Fruit fly (Drosophila melanogaster) whole organism, embryonic: ENCODE measurements around the gene gb.

ENCODE experiments used
- Aef1 ChIP-seq: fragments of 200-800 bp; sonication (Bioruptor generic); IDR thresholded peaks from 3 replicates; pipeline ENCODE4 v1.3.6; 2022; ENCODE audit warnings: missing biosample characterization, missing genetic modification characterization
- CG1024 ChIP-seq: fragments of 200-800 bp; sonication (Bioruptor generic); IDR thresholded peaks from 2 replicates; pipeline ENCODE4 v1.3.6; 2022; ENCODE audit warnings: missing biosample characterization, missing genetic modification characterization
- CG10267 ChIP-seq: fragments of 200-800 bp; sonication (Bioruptor generic); optimal IDR thresholded peaks from 2 replicates; lab custom pipeline; 2018; ENCODE audit warnings: missing biosample characterization, mild to moderate bottlenecking, missing genetic modification characterization, moderate library complexity
- CG10274 ChIP-seq: fragments of 200-800 bp; sonication (Bioruptor generic); optimal IDR thresholded peaks from 3 replicates; lab custom pipeline; 2017; ENCODE audit warnings: missing biosample characterization, mild to moderate bottlenecking, missing genetic modification characterization
- CG10543 ChIP-seq: fragments of 200-800 bp; sonication (Bioruptor generic); optimal IDR thresholded peaks from 3 replicates; lab custom pipeline; 2017; ENCODE audit warnings: missing biosample characterization, mild to moderate bottlenecking, missing genetic modification characterization, moderate library complexity
- CG11696 ChIP-seq: fragments of 200-800 bp; sonication (Bioruptor generic); IDR thresholded peaks from 2 replicates; pipeline ENCODE4 v1.3.6; 2022; ENCODE audit warnings: missing biosample characterization, missing genetic modification characterization
- CG12219 ChIP-seq: fragments of 200-800 bp; sonication (Bioruptor generic); optimal IDR thresholded peaks from 3 replicates; lab custom pipeline; 2018; ENCODE audit warnings: missing biosample characterization, mild to moderate bottlenecking, missing genetic modification characterization
- CG12942 ChIP-seq: fragments of 200-800 bp; sonication (Bioruptor generic); optimal IDR thresholded peaks from 3 replicates; lab custom pipeline; 2016; ENCODE audit warnings: missing biosample characterization, missing genetic modification characterization
- CG17385 ChIP-seq: fragments of 200-800 bp; sonication (Bioruptor generic); optimal IDR thresholded peaks from 3 replicates; lab custom pipeline; 2018; ENCODE audit warnings: missing biosample characterization, mild to moderate bottlenecking, missing genetic modification characterization
- CG17568 ChIP-seq: fragments of 200-800 bp; sonication (Bioruptor generic); optimal IDR thresholded peaks from 2 replicates; lab custom pipeline; 2018; ENCODE audit warnings: missing biosample characterization, mild to moderate bottlenecking, missing genetic modification characterization, moderate library complexity
- CG17912 ChIP-seq: fragments of 200-800 bp; sonication (Bioruptor generic); optimal IDR thresholded peaks from 2 replicates; lab custom pipeline; 2018; ENCODE audit warnings: missing biosample characterization, mild to moderate bottlenecking, missing genetic modification characterization
- CG18011 ChIP-seq: fragments of 200-800 bp; sonication (Bioruptor generic); optimal IDR thresholded peaks from 2 replicates; lab custom pipeline; 2017; ENCODE audit warnings: missing biosample characterization, missing genetic modification characterization, mild to moderate bottlenecking, moderate library complexity, missing genotype
- CG1832 ChIP-seq: fragments of 200-800 bp; sonication (Bioruptor generic); optimal IDR thresholded peaks from 2 replicates; lab custom pipeline; 2017; ENCODE audit warnings: missing biosample characterization, mild to moderate bottlenecking, missing genetic modification characterization, inconsistent platforms
- CG18476 ChIP-seq: fragments of 200-800 bp; sonication (Bioruptor generic); optimal IDR thresholded peaks from 2 replicates; lab custom pipeline; 2016; ENCODE audit warnings: missing biosample characterization, mild to moderate bottlenecking, missing genetic modification characterization
- CG2875 ChIP-seq: fragments of 200-800 bp; sonication (Bioruptor generic); optimal IDR thresholded peaks from 2 replicates; lab custom pipeline; 2017; ENCODE audit warnings: missing biosample characterization, mild to moderate bottlenecking, missing genetic modification characterization, missing genetic modification reagents
- CG30403 ChIP-seq: fragments of 200-800 bp; sonication (Bioruptor generic); optimal IDR thresholded peaks from 3 replicates; lab custom pipeline; 2016; ENCODE audit warnings: missing biosample characterization, missing genetic modification characterization
- CG33557 ChIP-seq: fragments of 200-800 bp; sonication (Bioruptor generic); optimal IDR thresholded peaks from 2 replicates; lab custom pipeline; 2019; ENCODE audit warnings: missing biosample characterization, mild to moderate bottlenecking, missing genetic modification characterization, moderate library complexity
- CG4360 ChIP-seq: fragments of 200-800 bp; sonication (Bioruptor generic); IDR thresholded peaks from 2 replicates; pipeline ENCODE4 v1.3.6; 2022; ENCODE audit warnings: missing biosample characterization, missing genetic modification characterization
- CG6765 ChIP-seq: fragments of 200-800 bp; sonication (Bioruptor generic); optimal IDR thresholded peaks from 3 replicates; lab custom pipeline; 2017; ENCODE audit warnings: missing biosample characterization, mild to moderate bottlenecking, missing genetic modification characterization
- CG7372 ChIP-seq: fragments of 200-800 bp; sonication (Bioruptor generic); IDR thresholded peaks from 2 replicates; pipeline ENCODE4 v1.3.6; 2022; ENCODE audit warnings: missing biosample characterization, missing genetic modification characterization
- CG8388 ChIP-seq: fragments of 200-800 bp; sonication (Bioruptor generic); optimal IDR thresholded peaks from 2 replicates; lab custom pipeline; 2019; ENCODE audit warnings: missing biosample characterization, mild to moderate bottlenecking, missing genetic modification characterization, moderate library complexity
- CG9727 ChIP-seq: fragments of 200-800 bp; sonication (Bioruptor generic); optimal IDR thresholded peaks from 3 replicates; lab custom pipeline; 2017; ENCODE audit warnings: missing biosample characterization, mild to moderate bottlenecking, missing genetic modification characterization
- Dref ChIP-seq: fragments of 200-800 bp; sonication (Bioruptor generic); IDR thresholded peaks from 2 replicates; pipeline ENCODE4 v1.3.6; 2022; ENCODE audit warnings: missing biosample characterization, missing genetic modification characterization
- E2f2 ChIP-seq: fragments of 200-800 bp; sonication (Bioruptor generic); IDR thresholded peaks from 2 replicates; pipeline ENCODE4 v1.3.6; 2022; ENCODE audit warnings: missing biosample characterization, missing genetic modification characterization
- Ets65A ChIP-seq: fragments of 200-800 bp; sonication (Bioruptor generic); peaks from one replicate; lab custom pipeline; 2016; ENCODE audit warnings: missing biosample characterization, missing genetic modification characterization
- Fer1 ChIP-seq: fragments of 200-800 bp; sonication (Bioruptor generic); optimal IDR thresholded peaks from 2 replicates; lab custom pipeline; 2017; ENCODE audit warnings: missing biosample characterization, mild to moderate bottlenecking, missing genetic modification characterization
- HLH3B ChIP-seq: fragments of 200-800 bp; sonication (Bioruptor generic); IDR thresholded peaks from 2 replicates; pipeline ENCODE4 v1.3.6; 2022; ENCODE audit warnings: missing biosample characterization, missing genetic modification characterization
- Hr78 ChIP-seq, 2 experiments: fragments of 200-800 bp in 1 of 2; fragments of >200 bp in 1 of 2; sonication (Bioruptor generic) in 1 of 2; optimal IDR thresholded peaks; 2 replicates each; lab custom pipeline; 2017 to 2019; ENCODE audit warnings: missing biosample characterization in 2 of 2, missing genetic modification characterization in 2 of 2, mild to moderate bottlenecking in 1 of 2, moderate library complexity in 1 of 2
- Lim3 ChIP-seq: fragments of 200-800 bp; sonication (Bioruptor generic); IDR thresholded peaks from 2 replicates; pipeline ENCODE4 v1.3.6; 2022; ENCODE audit warnings: missing biosample characterization, missing genetic modification characterization
- Oaz ChIP-seq: fragments of 200-800 bp; sonication (Bioruptor generic); IDR thresholded peaks from 2 replicates; pipeline ENCODE4 v1.3.6; 2022; ENCODE audit warnings: missing biosample characterization, missing genetic modification characterization
- Ravus ChIP-seq: fragments of 200-800 bp; sonication (Bioruptor generic); IDR thresholded peaks from 2 replicates; pipeline ENCODE4 v1.3.6; 2022; ENCODE audit warnings: missing biosample characterization, missing genetic modification characterization
- Scr ChIP-seq: fragments of 200-800 bp; sonication (Bioruptor generic); IDR thresholded peaks from 2 replicates; pipeline ENCODE4 v1.3.6; 2022; ENCODE audit warnings: missing biosample characterization, missing genetic modification characterization; ENCODE audit not compliant: partially characterized antibody
- Six4 ChIP-seq: fragments of 200-800 bp; sonication (Bioruptor generic); optimal IDR thresholded peaks from 2 replicates; lab custom pipeline; 2016; ENCODE audit warnings: missing biosample characterization, missing genetic modification characterization
- TFAM ChIP-seq: fragments of 200-800 bp; sonication (Bioruptor generic); optimal IDR thresholded peaks from 2 replicates; lab custom pipeline; 2017; ENCODE audit warnings: missing biosample characterization, missing genetic modification characterization, inconsistent platforms
- Tbp ChIP-seq: fragments of >200 bp; optimal IDR thresholded peaks from 2 replicates; lab custom pipeline; 2018; ENCODE audit warnings: missing biosample characterization, missing genetic modification characterization
- cad ChIP-seq: fragments of >200 bp; optimal IDR thresholded peaks from 2 replicates; lab custom pipeline; 2017; ENCODE audit warnings: missing biosample characterization, missing genetic modification characterization
- ci ChIP-seq: fragments of 200-800 bp; sonication (Bioruptor generic); IDR thresholded peaks from 3 replicates; pipeline ENCODE4 v1.3.6; 2022; ENCODE audit warnings: missing biosample characterization, missing genetic modification characterization
- danr ChIP-seq: fragments of 200-800 bp; sonication (Bioruptor generic); IDR thresholded peaks from 2 replicates; pipeline ENCODE4 v1.3.6; 2022; ENCODE audit warnings: missing biosample characterization, missing genetic modification characterization
- fd96Cb ChIP-seq: fragments of 200-800 bp; sonication (Bioruptor generic); optimal IDR thresholded peaks from 2 replicates; lab custom pipeline; 2018; ENCODE audit warnings: missing biosample characterization, mild to moderate bottlenecking, missing genetic modification characterization, moderate library complexity
- gro ChIP-seq: fragments of 200-800 bp; sonication (Bioruptor generic); optimal IDR thresholded peaks from 2 replicates; lab custom pipeline; 2016; ENCODE audit warnings: missing biosample characterization, missing genetic modification characterization
- jing ChIP-seq: fragments of 200-800 bp; sonication (Bioruptor generic); optimal IDR thresholded peaks from 2 replicates; lab custom pipeline; 2018; ENCODE audit warnings: missing biosample characterization, mild to moderate bottlenecking, missing genetic modification characterization
- knrl ChIP-seq: fragments of 200-800 bp; sonication (Bioruptor generic); IDR thresholded peaks from 3 replicates; pipeline ENCODE4 v1.3.6; 2022; ENCODE audit warnings: missing biosample characterization, missing genetic modification characterization; ENCODE audit not compliant: partially characterized antibody
- nerfin-1 ChIP-seq: fragments of 200-800 bp; sonication (Bioruptor generic); optimal IDR thresholded peaks from 3 replicates; lab custom pipeline; 2019; ENCODE audit warnings: missing biosample characterization, mild to moderate bottlenecking, missing genetic modification characterization, moderate library complexity
- nom ChIP-seq: fragments of 200-800 bp; sonication (Bioruptor generic); optimal IDR thresholded peaks from 2 replicates; lab custom pipeline; 2017; ENCODE audit warnings: missing biosample characterization, missing genetic modification characterization, mild to moderate bottlenecking, moderate library complexity, missing genetic modification reagents
- sim ChIP-seq: fragments of 200-800 bp; sonication (Bioruptor generic); IDR thresholded peaks from 2 replicates; pipeline ENCODE4 v1.3.6; 2022; ENCODE audit warnings: missing biosample characterization, missing genetic modification characterization
- sima ChIP-seq: fragments of 200-800 bp; sonication (Bioruptor generic); optimal IDR thresholded peaks from 2 replicates; lab custom pipeline; 2016; ENCODE audit warnings: missing biosample characterization, missing genetic modification characterization
- sug ChIP-seq: fragments of 200-800 bp; optimal IDR thresholded peaks from 2 replicates; lab custom pipeline; 2019; ENCODE audit warnings: missing biosample characterization, mild to moderate bottlenecking, missing genetic modification characterization, moderate library complexity
- tna ChIP-seq: fragments of 200-800 bp; sonication (Bioruptor generic); IDR thresholded peaks from 2 replicates; pipeline ENCODE4 v1.3.6; 2022; ENCODE audit warnings: missing biosample characterization, missing genetic modification characterization; ENCODE audit not compliant: partially characterized antibody

Gene gb

DNA sequence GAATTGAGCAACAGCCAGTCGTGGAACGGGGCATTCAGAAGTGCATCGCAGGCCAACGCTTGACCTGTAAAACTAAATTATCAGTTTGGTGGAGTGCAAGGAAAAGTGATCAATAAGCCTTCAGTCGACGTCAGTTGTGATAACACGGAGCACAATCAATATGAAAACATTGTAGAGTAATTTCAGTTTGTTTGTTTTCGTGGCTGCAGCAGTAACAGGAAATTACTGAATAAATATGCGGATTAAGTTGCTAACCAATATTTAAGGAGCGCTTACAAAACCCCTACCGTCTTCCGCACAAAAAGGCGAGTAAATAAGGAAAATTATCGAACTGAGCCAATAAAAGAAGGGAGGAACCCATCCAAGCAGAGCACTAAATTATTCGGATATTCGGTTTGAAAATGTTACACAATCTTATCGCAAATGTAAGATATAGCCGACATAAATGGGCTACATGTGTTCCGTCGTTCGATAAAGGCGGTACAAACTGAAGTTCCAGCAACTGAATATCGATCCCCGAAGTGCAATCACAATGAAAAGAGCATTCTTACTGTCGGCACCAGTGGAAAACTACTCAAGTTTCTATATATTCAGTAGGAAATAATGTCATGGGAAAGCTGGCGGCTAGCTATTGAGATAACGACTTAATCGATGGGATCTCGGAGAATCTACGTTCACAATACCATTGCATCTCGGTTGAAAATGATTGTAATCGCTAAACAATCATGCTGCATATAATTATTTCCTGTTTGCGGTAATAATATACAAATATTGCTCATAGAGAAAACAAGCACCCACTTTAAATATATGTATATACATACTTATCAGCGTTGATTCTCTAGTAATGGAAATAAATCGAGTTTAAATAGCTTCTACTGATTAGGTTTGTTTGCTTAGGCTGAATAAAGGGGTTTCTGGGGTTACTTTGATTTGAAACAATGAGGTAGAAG, 23.9 kb upstream of the gb start (continued):
- TF ChIP-seq CG33557 (GFP tag; lab: Kevin White, UChicago) = peak; percentile 80
- TF ChIP-seq CG11696 (GFP tag; lab: Robert Waterston, UW) = no peak
- no peak for TF ChIP-seq sug
- no peak for TF ChIP-seq Tbp (GFP tag; lab: Kevin White, UChicago)
- no peak for TF ChIP-seq CG1832 (GFP tag; lab: Kevin White, UChicago)
- peak; percentile 54; the same call in 1 of the 2 replicates for TF ChIP-seq HLH3B (GFP tag; lab: Robert Waterston, UW)
- peak; percentile 56 for TF ChIP-seq nerfin-1 (tag; lab: Kevin White, UChicago)
- 0 out of 2 replicates have a peak, but pooled peaks have one; percentile 28 for TF ChIP-seq Oaz
- TF ChIP-seq CG10543 (GFP tag; lab: Kevin White, UChicago) = peak; percentile 33
- TF ChIP-seq jing (GFP tag; lab: Kevin White, UChicago) = peak; percentile 40
- TF ChIP-seq Six4 (GFP tag; lab: Kevin White, UChicago) = peak; percentile 51
- TF ChIP-seq knrl (GFP tag; lab: Robert Waterston, UW) = no peak
- peak; percentile 56 for TF ChIP-seq CG12942 (GFP tag; lab: Kevin White, UChicago)
- TF ChIP-seq Ravus = no peak
- TF ChIP-seq Fer1 (GFP tag; lab: Kevin White, UChicago) = peak; percentile 7
- TF ChIP-seq CG18476 (GFP tag; lab: Kevin White, UChicago) = peak; percentile 47
- peak; percentile 14 for TF ChIP-seq TFAM (GFP tag; lab: Kevin White, UChicago)
- TF ChIP-seq CG2875 (GFP tag; lab: Kevin White, UChicago) = peak; percentile 83
- TF ChIP-seq CG30403 = no peak
- TF ChIP-seq CG9727 (GFP tag; lab: Kevin White, UChicago) = peak; percentile 88
- no peak for TF ChIP-seq Aef1
- TF ChIP-seq CG7372 (GFP tag; lab: Robert Waterston, UW) = 0 out of 2 replicates have a peak, but pooled peaks have one; percentile 27
- no peak for TF ChIP-seq CG6765 (GFP tag; lab: Kevin White, UChicago)
- TF ChIP-seq sim = peak; percentile 62; the same call in 1 of the 2 replicates
- TF ChIP-seq CG8388 = peak; percentile 28
- peak; percentile 33 for TF ChIP-seq CG10274 (GFP tag; lab: Kevin White, UChicago)
- peak in 1 of 2 experiments; percentile 55 for TF ChIP-seq Hr78 (GFP tag; optimal IDR thresholded peaks at IDR 0.05; lab: Kevin White, UChicago)
- TF ChIP-seq Ets65A (GFP tag; lab: Kevin White, UChicago) = no peak
- TF ChIP-seq nom (GFP tag; lab: Kevin White, UChicago) = peak; percentile 59
- no peak for TF ChIP-seq Dref (GFP tag; lab: Robert Waterston, UW)
- TF ChIP-seq Lim3 = no peak
- TF ChIP-seq ci (GFP tag; lab: Robert Waterston, UW) = peak; percentile 85
- TF ChIP-seq cad (GFP tag; lab: Kevin White, UChicago) = no peak
- peak; percentile 43; the same call in 1 of the 2 replicates for TF ChIP-seq E2f2 (GFP tag; lab: Robert Waterston, UW)
- TF ChIP-seq danr (GFP tag; lab: Robert Waterston, UW) = no peak
- peak; percentile 61 for TF ChIP-seq CG1024
- peak; percentile 59 for TF ChIP-seq CG12219 (GFP tag; lab: Kevin White, UChicago)
- no peak for TF ChIP-seq CG17912 (GFP tag; lab: Kevin White, UChicago)
- TF ChIP-seq Scr = no peak
- TF ChIP-seq CG17568 = peak; percentile 77
- TF ChIP-seq CG18011 (GFP tag; lab: Kevin White, UChicago) = peak; percentile 8
- TF ChIP-seq fd96Cb (tag; lab: Kevin White, UChicago) = peak; percentile 52
- peak; percentile 54 for TF ChIP-seq CG17385 (GFP tag; lab: Kevin White, UChicago)
- peak; percentile 60 for TF ChIP-seq CG4360
- TF ChIP-seq CG10267 = peak; percentile 40
- TF ChIP-seq sima (GFP tag; lab: Kevin White, UChicago) = peak; percentile 4
- TF ChIP-seq gro (GFP tag; lab: Kevin White, UChicago) = no peak
- no peak for TF ChIP-seq tna (GFP tag; lab: Robert Waterston, UW)
